Fruit fly (Drosophila melanogaster): Measurements from ENCODE around the gene out.
A peak's percentile ranks its signal among the peaks of the same experiment; 100 is the strongest.

Gene out

dm6 chrX:19352830-19353441 lies 31.0 kb upstream of the out start, which contains the start of gene kek5 (continued):
- TF ChIP-seq Hey (tag; optimal IDR thresholded peaks at IDR 0.05) (no peak), ken (GFP tag; IDR thresholded peaks at IDR 0.05) (no peak), NfI (GFP tag; optimal IDR thresholded peaks at IDR 0.05) (no peak), CrebB (tag; optimal IDR thresholded peaks at IDR 0.05) (no peak), cato (GFP tag; optimal IDR thresholded peaks at IDR 0.05; ENCODE audit: borderline replicate concordance) (no peak), CG32772 (GFP tag; IDR thresholded peaks at IDR 0.05) (no peak), ind (GFP tag; optimal IDR thresholded peaks at IDR 0.05) (peak; percentile 32), ATbp (GFP tag; optimal IDR thresholded peaks at IDR 0.05) (peak; percentile 45), CG8359 (GFP tag; optimal IDR thresholded peaks at IDR 0.05; ENCODE audit: borderline replicate concordance) (no peak), CG15269 (tag; optimal IDR thresholded peaks at IDR 0.05) (peak; percentile 49), bsh (GFP tag; optimal IDR thresholded peaks at IDR 0.05) (peak; percentile 5 to 50), row (GFP tag; IDR thresholded peaks at IDR 0.05) (peak; percentile 49; the same call in 1 of the 3 replicates), Nf-YA (GFP tag; IDR thresholded peaks at IDR 0.05) (no peak), CG17612 (GFP tag; IDR thresholded peaks at IDR 0.05) (no peak), ranshi (GFP tag; IDR thresholded peaks at IDR 0.05) (no peak), CG13624 (GFP tag; optimal IDR thresholded peaks at IDR 0.05) (no peak), chn (GFP tag; optimal IDR thresholded peaks at IDR 0.05) (no peak), chm (GFP tag; IDR thresholded peaks at IDR 0.05) (no peak), Atf-2 (GFP tag; optimal IDR thresholded peaks at IDR 0.05) (no peak), aop (GFP tag; IDR thresholded peaks at IDR 0.05) (no peak), nerfin-2 (GFP tag; IDR thresholded peaks at IDR 0.05; ENCODE audit: partially characterized antibody) (no peak), CG17829 (tag; optimal IDR thresholded peaks at IDR 0.05) (no peak), CG11456 (GFP tag; IDR thresholded peaks at IDR 0.05) (no peak), CG7372 (GFP tag; IDR thresholded peaks at IDR 0.05) (no peak), klu (GFP tag; IDR thresholded peaks at IDR 0.05) (no peak), Dfd (GFP tag; optimal IDR thresholded peaks at IDR 0.05) (no peak), odd (GFP tag; optimal IDR thresholded peaks at IDR 0.05) (no peak), CG4730 (GFP tag; IDR thresholded peaks at IDR 0.05) (no peak), Bgb (GFP tag; IDR thresholded peaks at IDR 0.05; ENCODE audit: partially characterized antibody) (peak; percentile 50; the same call in 1 of the 2 replicates), CG11085 (GFP tag; IDR thresholded peaks at IDR 0.05) (no peak), CG12236 (GFP tag; optimal IDR thresholded peaks at IDR 0.05) (no peak), HLH3B (GFP tag; IDR thresholded peaks at IDR 0.05) (no peak), bcd (GFP tag; optimal IDR thresholded peaks at IDR 0.05) (peak; percentile 12), Poxn (GFP tag; IDR thresholded peaks at IDR 0.05) (no peak), CG8290 (GFP tag; optimal IDR thresholded peaks at IDR 0.05) (no peak), CG8290 (tag; optimal IDR thresholded peaks at IDR 0.05) (peak in 1 of 2 experiments; percentile 66), Dll (GFP tag; IDR thresholded peaks at IDR 0.05; ENCODE audit: partially characterized antibody) (no peak), CG11504 (tag; optimal IDR thresholded peaks at IDR 0.05) (peak; percentile 46), CG2199 (GFP tag; IDR thresholded peaks at IDR 0.05) (peak; percentile 85; the same call in 1 of the 3 replicates), usp (GFP tag; optimal IDR thresholded peaks at IDR 0.05) (no peak), E2f2 (GFP tag; IDR thresholded peaks at IDR 0.05) (no peak), CG7786 (GFP tag; optimal IDR thresholded peaks at IDR 0.05) (no peak), Hand (GFP tag; optimal IDR thresholded peaks at IDR 0.05) (peak; percentile 30), Camta (GFP tag; optimal IDR thresholded peaks at IDR 0.05) (no peak), Ada2b (GFP tag; IDR thresholded peaks at IDR 0.05) (no peak), ro (GFP tag; IDR thresholded peaks at IDR 0.05) (no peak), Hsf (GFP tag; optimal IDR thresholded peaks at IDR 0.05) (peak; percentile 28), peb (GFP tag; IDR thresholded peaks at IDR 0.05) (no peak), CG3838 (GFP tag; optimal IDR thresholded peaks at IDR 0.05) (no peak), CG13123 (GFP tag; optimal IDR thresholded peaks at IDR 0.05) (no peak), CG15073 (GFP tag; optimal IDR thresholded peaks at IDR 0.05) (peak; percentile 76), croc (GFP tag; conservative IDR thresholded peaks at IDR 0.05) (no peak)

Measured in whole organism, embryonic.